Worm (Caenorhabditis elegans): Measurements from ENCODE around the gene T16G12.10.
A peak's percentile ranks its signal among the peaks of the same experiment; 100 is the strongest.

The T16G12.10 gene

DNA sequence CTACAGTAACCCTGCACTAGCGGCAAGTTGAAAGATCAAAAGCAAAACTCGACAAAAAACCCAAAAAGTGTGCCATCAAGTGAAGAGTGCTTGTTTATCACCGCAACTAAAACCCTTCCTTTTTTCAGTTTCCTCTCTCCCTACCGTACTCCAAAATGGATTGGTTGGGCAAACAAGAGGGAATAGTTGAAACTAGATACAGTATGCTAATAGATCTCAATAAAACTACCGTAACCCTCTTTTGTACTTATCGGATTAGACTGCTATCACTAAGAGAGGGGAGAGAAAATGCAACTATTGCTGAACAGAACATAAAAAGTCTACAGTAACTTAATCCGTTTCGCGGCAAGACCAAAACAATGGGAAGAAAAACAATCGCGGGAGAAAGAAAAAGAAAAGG is 39.4 kb upstream of the T16G12.10 start (continued):
- no peak for TF ChIP-seq daf-16 (GFP tag; optimal IDR thresholded peaks at IDR 0.05)
- peak; percentile 41 for TF ChIP-seq daf-16 (tag; optimal IDR thresholded peaks at IDR 0.05)
- TF ChIP-seq ceh-62 (tag; optimal IDR thresholded peaks at IDR 0.05) = no peak
- no peak for TF ChIP-seq madf-5 (GFP tag; IDR thresholded peaks at IDR 0.05)
- TF ChIP-seq ZK337.2 (GFP tag; IDR thresholded peaks at IDR 0.05) = no peak
- no peak for TF ChIP-seq dpl-1 (GFP tag; optimal IDR thresholded peaks at IDR 0.05)
- TF ChIP-seq Y48G9A.11 (GFP tag; IDR thresholded peaks at IDR 0.05) = no peak
- TF ChIP-seq pqm-1 (tag; optimal IDR thresholded peaks at IDR 0.05) = peak; percentile 8

DNA sequence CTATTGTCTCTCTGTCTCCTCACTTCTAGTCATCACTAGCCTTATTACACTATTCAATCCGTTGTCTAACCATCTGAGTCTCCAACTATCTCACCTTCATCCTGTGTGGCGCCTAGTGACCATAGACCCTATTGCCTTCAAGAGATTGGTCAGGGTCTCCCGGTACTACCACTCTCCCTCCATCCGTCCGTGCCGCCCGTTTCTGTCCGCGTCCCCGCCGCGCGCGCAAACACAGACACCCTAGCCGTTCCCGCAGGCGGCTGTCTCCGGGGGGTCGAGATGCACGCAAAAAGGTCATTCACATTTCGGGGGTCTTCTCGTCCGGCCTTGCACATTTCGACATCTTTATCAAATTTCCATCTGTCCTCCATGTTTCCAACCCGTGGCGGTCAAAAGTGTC is 38.6 kb upstream of the T16G12.10 start:
- TF ChIP-seq F49E8.2 (tag; optimal IDR thresholded peaks at IDR 0.05; ENCODE audit: borderline replicate concordance) (no peak), snpc-4 (tag; optimal IDR thresholded peaks at IDR 0.05) (no peak), lin-29 (GFP tag; IDR thresholded peaks at IDR 0.05) (no peak), nhr-41 (GFP tag; IDR thresholded peaks at IDR 0.05) (no peak), tag-97 (GFP tag; IDR thresholded peaks at IDR 0.05) (no peak), mxl-3 (GFP tag; optimal IDR thresholded peaks at IDR 0.05) (peak; percentile 68), ces-1 (GFP tag; optimal IDR thresholded peaks at IDR 0.05) (no peak), hlh-11 (tag; optimal IDR thresholded peaks at IDR 0.05) (peak; percentile 63), duxl-1 (tag; optimal IDR thresholded peaks at IDR 0.05; ENCODE audit: poor library complexity) (no peak), ZK546.5 (tag; optimal IDR thresholded peaks at IDR 0.05) (no peak), vab-7 (GFP tag; IDR thresholded peaks at IDR 0.05) (no peak), unc-62 (GFP tag; optimal IDR thresholded peaks at IDR 0.05 in 1 of 2) (no peak), unc-62 (tag; optimal IDR thresholded peaks at IDR 0.05) (no peak), madf-5 (GFP tag; IDR thresholded peaks at IDR 0.05) (no peak), attf-4 (tag; optimal IDR thresholded peaks at IDR 0.05) (no peak), zip-11 (GFP tag; IDR thresholded peaks at IDR 0.05) (no peak), ctbp-1 (GFP tag; IDR thresholded peaks at IDR 0.05) (0 out of 2 replicates have a peak, but pooled peaks have one; percentile 9), mdl-1 (tag; optimal IDR thresholded peaks at IDR 0.05) (peak in 1 of 2 experiments; percentile 25), pqm-1 (tag; optimal IDR thresholded peaks at IDR 0.05) (no peak), mep-1 (tag; optimal IDR thresholded peaks at IDR 0.05) (no peak), lin-13 (GFP tag; optimal IDR thresholded peaks at IDR 0.05) (no peak), nhr-102 (tag; optimal IDR thresholded peaks at IDR 0.05) (no peak), T26A8.4 (GFP tag; IDR thresholded peaks at IDR 0.05) (peak; percentile 35; the same call in 1 of the 2 replicates), jun-1 (tag; optimal IDR thresholded peaks at IDR 0.05) (no peak), lir-3 (tag; optimal IDR thresholded peaks at IDR 0.05) (no peak), set-16 (GFP tag; IDR thresholded peaks at IDR 0.05) (peak; percentile 96), daf-16 (GFP tag; optimal IDR thresholded peaks at IDR 0.05) (no peak), daf-16 (tag; optimal IDR thresholded peaks at IDR 0.05) (no peak), skn-1 (tag; optimal IDR thresholded peaks at IDR 0.05) (no peak), D1046.2 (GFP tag; IDR thresholded peaks at IDR 0.05) (no peak), Y48G9A.11 (GFP tag; IDR thresholded peaks at IDR 0.05) (no peak), ceh-20 (GFP tag; IDR thresholded peaks at IDR 0.05) (no peak), gei-8 (GFP tag; optimal IDR thresholded peaks at IDR 0.05) (no peak), mdt-29 (GFP tag; IDR thresholded peaks at IDR 0.05) (no peak), pha-4 (GFP tag; IDR thresholded peaks at IDR 0.05) (0 out of 2 replicates have a peak, but pooled peaks have one; percentile 6), pha-4 (tag; optimal IDR thresholded peaks at IDR 0.05) (no peak), rbr-2 (tag; optimal IDR thresholded peaks at IDR 0.05) (peak; percentile 43), ama-1 (optimal IDR thresholded peaks at IDR 0.05) (no peak), arid-1 (GFP tag; conservative IDR thresholded peaks at IDR 0.05) (no peak), nhr-76 (tag; optimal IDR thresholded peaks at IDR 0.05) (no peak), mes-2 (tag; optimal IDR thresholded peaks at IDR 0.05; ENCODE audit: poor library complexity, severe bottlenecking) (peak; percentile 36), hif-1 (tag; optimal IDR thresholded peaks at IDR 0.05) (peak in 1 of 2 experiments; percentile 9), zag-1 (tag; optimal IDR thresholded peaks at IDR 0.05) (no peak), lin-1 (GFP tag; IDR thresholded peaks at IDR 0.05) (no peak), lin-39 (tag; optimal IDR thresholded peaks at IDR 0.05) (no peak), R02D3.7 (tag; optimal IDR thresholded peaks at IDR 0.05) (no peak), dmd-9 (GFP tag; IDR thresholded peaks at IDR 0.05) (no peak), ZK337.2 (GFP tag; IDR thresholded peaks at IDR 0.05) (0 out of 2 replicates have a peak, but pooled peaks have one; percentile 49)
